Fruit fly (Drosophila melanogaster): ENCODE measurements around the gene CG32603.

dm6 chrX:14201178-14201577 is 16.8 kb downstream of the CG32603 start, which contains the start of gene Prp16:
- TF ChIP-seq CG32006 (GFP tag; optimal IDR thresholded peaks at IDR 0.05) (no peak), fd59A (GFP tag; optimal IDR thresholded peaks at IDR 0.05) (no peak), CG15336 (GFP tag; IDR thresholded peaks at IDR 0.05) (no peak), Met (GFP tag; optimal IDR thresholded peaks at IDR 0.05) (no peak), Gug (GFP tag; IDR thresholded peaks at IDR 0.05) (no peak), CG10669 (GFP tag; optimal IDR thresholded peaks at IDR 0.05) (no peak)

Measured in whole organism, prepupa.